Fruit fly (Drosophila melanogaster): ENCODE data around the gene CG11594.
A peak's percentile ranks its signal among the peaks of the same experiment; 100 is the strongest.

The CG11594 gene

DNA sequence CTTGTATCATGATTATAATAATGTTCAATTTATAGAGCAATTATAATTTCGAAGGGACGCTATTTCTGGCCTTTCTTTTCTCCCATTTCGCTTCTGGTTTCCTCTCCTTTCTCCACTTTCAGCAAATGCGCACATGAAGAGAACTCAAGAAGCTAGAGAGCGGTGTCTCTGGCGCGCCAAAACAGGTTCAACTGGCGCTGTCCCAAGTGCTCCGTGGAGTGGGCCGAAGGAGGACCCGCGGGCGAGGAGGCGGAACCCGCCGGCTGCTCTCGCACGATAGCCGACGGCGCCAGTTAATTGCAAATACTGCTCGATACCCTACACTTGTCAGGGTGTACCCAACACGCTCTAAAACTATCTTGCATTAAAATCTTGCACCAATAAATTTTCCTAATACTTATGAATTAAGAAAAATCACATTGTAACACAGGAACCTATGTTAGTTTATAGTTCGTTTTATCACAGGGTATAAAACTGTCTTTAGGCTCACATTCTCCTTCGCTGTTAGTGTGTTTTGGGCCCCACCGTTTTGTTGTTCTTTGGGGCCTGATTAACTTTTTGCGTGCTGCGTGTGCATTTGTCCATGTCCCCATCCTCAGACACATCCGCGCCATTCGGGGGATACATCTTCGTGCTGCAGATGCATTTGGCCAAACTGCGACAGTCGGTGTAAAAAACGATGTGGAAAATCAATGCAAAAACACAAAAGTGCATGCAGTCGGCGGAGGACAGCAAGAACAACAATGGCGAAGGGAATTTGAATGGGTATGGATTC lies 44.6 kb upstream of the CG11594 start (continued):
- TF ChIP-seq Smox (GFP tag; optimal IDR thresholded peaks at IDR 0.05) = peak; percentile 98
- peak; percentile 96 for TF ChIP-seq spab (GFP tag; optimal IDR thresholded peaks at IDR 0.05)
- TF ChIP-seq OdsH (GFP tag; optimal IDR thresholded peaks at IDR 0.05) = peak; percentile 99
- peak; percentile 97 for TF ChIP-seq CG10631 (GFP tag; optimal IDR thresholded peaks at IDR 0.05)
- TF ChIP-seq CG10669 (GFP tag; optimal IDR thresholded peaks at IDR 0.05) = peak; percentile 96
- peak; percentile 97 for TF ChIP-seq CG4318 (GFP tag; optimal IDR thresholded peaks at IDR 0.05)
- TF ChIP-seq pdm3 (GFP tag; optimal IDR thresholded peaks at IDR 0.05) = peak; percentile 99
- TF ChIP-seq salr (GFP tag; optimal IDR thresholded peaks at IDR 0.05) = peak; percentile 98
- TF ChIP-seq ss (GFP tag; optimal IDR thresholded peaks at IDR 0.05) = peak; percentile 95 to 98
- TF ChIP-seq CG6276 (GFP tag; optimal IDR thresholded peaks at IDR 0.05) = peak; percentile 97
- peak; percentile 99 for TF ChIP-seq CG32006 (GFP tag; optimal IDR thresholded peaks at IDR 0.05)
- peak; percentile 99 for TF ChIP-seq Hr39 (GFP tag; optimal IDR thresholded peaks at IDR 0.05)
- TF ChIP-seq cyc (GFP tag; optimal IDR thresholded peaks at IDR 0.05) = peak; percentile 99
- peak; percentile 96 for TF ChIP-seq CG8632 (GFP tag; optimal IDR thresholded peaks at IDR 0.05)
- TF ChIP-seq CG15336 (GFP tag; IDR thresholded peaks at IDR 0.05) = peak; percentile 99
- TF ChIP-seq CG9139 (GFP tag; optimal IDR thresholded peaks at IDR 0.05) = peak; percentile 91
- peak; percentile 99 for TF ChIP-seq net (GFP tag; optimal IDR thresholded peaks at IDR 0.05)
- TF ChIP-seq eg (GFP tag; IDR thresholded peaks at IDR 0.05) = peak; percentile 99
- peak; percentile 98 for TF ChIP-seq CG8119 (GFP tag; IDR thresholded peaks at IDR 0.05)
- peak; percentile 99 for TF ChIP-seq esn (GFP tag; optimal IDR thresholded peaks at IDR 0.05)
- TF ChIP-seq CG6163 (GFP tag; IDR thresholded peaks at IDR 0.05) = peak; percentile 99

DNA sequence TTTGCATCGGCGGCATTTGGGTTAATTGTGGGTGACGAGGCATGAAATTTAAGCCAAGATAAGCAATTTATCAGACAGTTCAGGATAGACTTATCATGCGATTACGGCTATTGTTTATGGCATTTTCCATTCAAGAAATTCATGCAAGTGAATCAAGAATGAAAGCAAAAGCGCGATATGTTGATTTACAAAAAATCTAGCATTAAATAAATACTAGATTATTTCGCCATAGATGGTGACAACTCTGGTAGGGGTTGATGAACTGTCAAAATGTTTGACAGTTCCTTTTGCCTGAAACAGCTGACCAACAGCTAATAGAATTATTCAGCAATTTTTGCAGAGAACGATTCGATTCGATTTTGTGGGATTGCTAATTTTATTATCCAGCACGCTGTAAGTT lies 43.3 kb upstream of the CG11594 start, which contains the start of gene CG32259:
TSS of gene CG32259 (plus strand) at position 301 of the 400 bp plus-strand sequence.
- TF ChIP-seq vri (GFP tag; optimal IDR thresholded peaks at IDR 0.05) = peak; percentile 27
- no peak for TF ChIP-seq CG16779 (tag; optimal IDR thresholded peaks at IDR 0.05)

dm6 chr3L:4068368-4068767 lies 42.6 kb upstream of the CG11594 start:
- TF ChIP-seq CG8119 (GFP tag; IDR thresholded peaks at IDR 0.05) (0 out of 3 replicates have a peak, but pooled peaks have one; percentile 33), Ets21C (GFP tag; optimal IDR thresholded peaks at IDR 0.05) (no peak), esn (GFP tag; optimal IDR thresholded peaks at IDR 0.05) (no peak), CG6276 (GFP tag; optimal IDR thresholded peaks at IDR 0.05) (peak; percentile 70), eg (GFP tag; IDR thresholded peaks at IDR 0.05) (peak; percentile 57; the same call in 2 of the 3 replicates), Eip78C (GFP tag) (no peak), dac (GFP tag; optimal IDR thresholded peaks at IDR 0.05) (peak; percentile 6), CG15336 (GFP tag; IDR thresholded peaks at IDR 0.05) (peak; percentile 44; the same call in 1 of the 2 replicates), svp (GFP tag) (peak; percentile 83), Lpt (GFP tag; optimal IDR thresholded peaks at IDR 0.05) (peak; percentile 33), CG16779 (tag; optimal IDR thresholded peaks at IDR 0.05) (peak; percentile 50), CG6163 (GFP tag; IDR thresholded peaks at IDR 0.05) (0 out of 3 replicates have a peak, but pooled peaks have one; percentile 16), dsx (GFP tag; optimal IDR thresholded peaks at IDR 0.05; ENCODE audit: poor library complexity, severe bottlenecking) (no peak)

DNA sequence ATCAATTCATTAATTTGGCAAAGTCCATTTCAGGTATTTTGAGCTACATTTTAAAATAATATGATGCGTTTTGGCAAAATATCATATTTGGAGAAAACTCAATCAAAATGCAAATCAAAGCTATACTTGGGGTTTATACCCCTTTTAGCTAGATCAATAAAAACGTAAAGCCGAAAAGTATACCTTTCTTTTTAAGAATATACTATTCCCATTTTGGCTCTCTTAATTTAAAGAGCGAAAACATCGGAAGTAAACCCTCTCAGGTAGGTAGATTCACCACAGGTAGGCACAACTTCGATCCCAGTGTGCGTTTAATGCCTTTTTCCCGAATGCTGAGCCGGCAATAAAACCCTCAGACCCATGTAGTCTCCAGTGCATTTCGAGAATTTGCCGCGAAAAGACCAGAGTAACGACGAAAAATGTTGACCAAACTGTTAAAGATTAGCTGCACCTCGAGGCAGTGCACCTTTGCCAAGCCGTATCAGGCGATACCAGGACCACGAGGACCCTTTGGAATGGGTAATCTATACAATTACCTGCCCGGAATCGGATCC lies 36.2 kb upstream of the CG11594 start, which contains the start of gene dib:
TSS of gene dib (plus strand) at position 372 of the 554 bp plus-strand sequence.
- TF ChIP-seq spab (GFP tag; optimal IDR thresholded peaks at IDR 0.05) (no peak), fd59A (GFP tag; optimal IDR thresholded peaks at IDR 0.05) (no peak), Sox14 (GFP tag; optimal IDR thresholded peaks at IDR 0.05) (no peak), CG6792 (GFP tag; optimal IDR thresholded peaks at IDR 0.05) (no peak), CG11902 (GFP tag; optimal IDR thresholded peaks at IDR 0.05) (no peak), CG6808 (GFP tag; optimal IDR thresholded peaks at IDR 0.05) (no peak), Ets96B (tag; optimal IDR thresholded peaks at IDR 0.05) (no peak), svp (GFP tag) (no peak)
